Worm (Caenorhabditis elegans): ENCODE results near the gene egli-1.

egli-1 gene

DNA sequence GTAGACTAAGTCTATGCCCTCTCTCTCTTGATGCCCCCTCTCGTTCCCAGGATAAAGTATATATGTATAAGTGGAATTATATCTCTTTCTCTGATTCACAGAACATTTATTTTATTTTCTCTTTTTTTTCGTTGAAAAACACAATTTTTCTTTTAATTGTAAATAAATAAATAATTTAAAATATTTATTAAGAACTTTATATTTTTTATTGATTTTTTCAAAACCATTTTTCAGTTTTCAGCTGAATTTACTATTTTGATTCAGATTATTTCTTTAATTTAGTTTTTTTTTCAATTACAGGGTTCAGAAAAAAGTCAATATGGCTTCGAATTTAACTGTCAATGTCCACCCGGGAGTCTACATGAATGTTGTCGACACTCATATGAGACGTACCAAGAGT is 7.6 kb downstream of the egli-1 start, which contains the start of gene eif-3.F:
eif-3.F (plus strand) TSS at position 301 of the 400 bp plus-strand sequence.
- no peak for TF ChIP-seq nhr-237 (tag; optimal IDR thresholded peaks at IDR 0.05)

DNA sequence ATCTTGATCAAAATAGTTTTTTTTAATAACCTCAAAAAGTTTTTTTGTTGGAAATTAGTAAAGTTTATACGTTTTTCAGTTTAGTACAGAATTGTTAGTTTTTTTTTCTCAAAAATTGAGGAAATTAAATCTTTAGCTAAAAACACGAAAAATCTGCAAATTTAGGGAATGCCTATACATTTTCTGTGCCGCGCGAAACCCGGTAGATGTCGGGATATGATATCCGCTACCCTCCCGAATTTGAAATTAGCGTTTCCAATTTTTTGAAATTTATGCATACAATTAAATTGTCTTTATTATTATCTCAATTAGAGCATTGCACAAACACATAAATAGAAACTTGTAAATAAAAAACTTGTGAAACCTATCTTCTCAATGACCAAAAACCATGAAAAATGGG is 9.3 kb downstream of the egli-1 start:
- TF ChIP-seq zip-8 (tag; optimal IDR thresholded peaks at IDR 0.05) (no peak), flh-1 (GFP tag; optimal IDR thresholded peaks at IDR 0.05) (no peak), M03D4.4 (tag; optimal IDR thresholded peaks at IDR 0.05) (no peak), mep-1 (tag; optimal IDR thresholded peaks at IDR 0.05) (no peak), ces-1 (GFP tag; optimal IDR thresholded peaks at IDR 0.05) (no peak), unc-120 (tag; optimal IDR thresholded peaks at IDR 0.05; ENCODE audit: poor library complexity, severe bottlenecking) (no peak), lin-32 (GFP tag; optimal IDR thresholded peaks at IDR 0.05) (no peak), elt-1 (tag; optimal IDR thresholded peaks at IDR 0.05; ENCODE audit: borderline replicate concordance, insufficient read depth) (no peak), ceh-83 (GFP tag; optimal IDR thresholded peaks at IDR 0.05) (no peak), nhr-12 (tag; optimal IDR thresholded peaks at IDR 0.05) (no peak), drap-1 (GFP tag; optimal IDR thresholded peaks at IDR 0.05) (no peak)

DNA sequence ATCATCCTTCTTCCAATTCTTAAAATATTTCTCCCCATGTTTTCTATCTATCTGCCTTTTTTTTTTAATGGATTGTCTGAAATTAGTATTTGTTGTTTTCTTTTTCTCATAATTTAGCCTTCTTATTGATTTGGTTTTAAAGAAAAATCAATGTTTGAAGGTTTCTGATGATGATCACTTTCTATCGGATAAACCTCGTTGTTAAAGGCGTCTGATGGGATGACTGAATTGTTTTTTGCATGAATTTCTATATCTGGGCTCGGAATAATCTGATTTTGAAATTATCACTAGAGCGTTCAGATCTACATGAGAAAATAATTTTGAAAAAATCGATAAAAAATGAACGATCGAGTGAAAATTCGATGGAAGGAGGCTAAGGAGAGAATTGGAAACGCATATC is 10.0 kb downstream of the egli-1 start, which contains the start of gene scp-1:
scp-1 (plus strand) TSS at position 301 of the 400 bp plus-strand sequence.
- no peak for TF ChIP-seq unc-62 (GFP tag; optimal IDR thresholded peaks at IDR 0.05)
- TF ChIP-seq ceh-39 (tag; optimal IDR thresholded peaks at IDR 0.05) = no peak
- TF ChIP-seq ces-1 (GFP tag; optimal IDR thresholded peaks at IDR 0.05) = no peak

DNA sequence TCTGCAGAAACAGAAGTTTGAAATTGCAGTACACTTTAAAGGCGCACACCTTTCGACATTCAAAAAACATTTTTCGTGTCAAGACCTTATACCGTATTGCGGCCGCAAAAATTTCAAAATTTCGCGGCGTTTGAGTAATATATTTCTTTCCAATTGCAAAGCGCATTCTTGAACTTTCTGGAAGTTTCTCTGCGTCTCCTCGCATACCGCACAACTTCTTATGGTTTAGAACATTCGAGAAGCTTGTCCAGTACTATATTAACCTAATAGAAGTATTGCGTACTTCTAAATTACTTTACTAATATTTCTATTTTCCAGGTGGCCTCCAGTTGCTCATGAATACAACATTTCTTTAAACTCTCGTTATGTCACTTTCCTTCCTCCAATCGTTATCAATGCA is 12.9 kb downstream of the egli-1 start:
- no peak for TF ChIP-seq unc-120 (tag; optimal IDR thresholded peaks at IDR 0.05; ENCODE audit: poor library complexity, severe bottlenecking)
- TF ChIP-seq cnd-1 (tag; optimal IDR thresholded peaks at IDR 0.05) = no peak

DNA sequence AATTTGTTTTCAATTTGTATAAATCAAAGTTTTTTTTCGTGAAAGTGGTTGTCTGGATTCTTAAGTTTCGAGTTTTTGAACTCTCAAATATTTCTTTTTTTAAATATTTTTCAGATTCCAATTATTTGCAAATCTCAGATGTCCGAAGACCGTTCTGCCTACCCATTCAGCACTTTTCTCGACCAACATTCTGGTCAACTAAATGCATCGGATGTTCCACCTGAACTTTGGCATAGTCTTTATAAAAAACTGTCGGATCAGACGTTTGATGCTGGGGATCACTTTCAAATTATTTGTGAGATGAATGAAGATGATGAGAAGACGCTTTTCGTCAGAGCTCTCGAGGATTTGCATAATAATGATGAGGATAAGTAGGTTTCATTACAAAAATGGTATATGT is 15.1 kb downstream of the egli-1 start, which contains the start of gene ttll-12:
ttll-12 (plus strand) TSS at position 139 of the 400 bp plus-strand sequence.
- TF ChIP-seq tbx-8 (GFP tag; optimal IDR thresholded peaks at IDR 0.05) (no peak), unc-120 (tag; optimal IDR thresholded peaks at IDR 0.05; ENCODE audit: poor library complexity, severe bottlenecking) (no peak), sptf-1 (tag; optimal IDR thresholded peaks at IDR 0.05) (no peak), nhr-28 (tag; optimal IDR thresholded peaks at IDR 0.05) (no peak), lin-32 (GFP tag; optimal IDR thresholded peaks at IDR 0.05) (no peak), unc-62 (GFP tag; optimal IDR thresholded peaks at IDR 0.05) (no peak), bed-3 (GFP tag; optimal IDR thresholded peaks at IDR 0.05) (no peak), hlh-1 (tag; optimal IDR thresholded peaks at IDR 0.05) (no peak), unc-39 (tag; optimal IDR thresholded peaks at IDR 0.05) (no peak), nhr-237 (tag; optimal IDR thresholded peaks at IDR 0.05) (no peak), ceh-39 (tag; optimal IDR thresholded peaks at IDR 0.05) (no peak), sem-2 (GFP tag; optimal IDR thresholded peaks at IDR 0.05) (no peak), zip-8 (tag; optimal IDR thresholded peaks at IDR 0.05) (no peak), cnd-1 (tag; optimal IDR thresholded peaks at IDR 0.05) (no peak), nhr-2 (tag; optimal IDR thresholded peaks at IDR 0.05) (no peak), elt-1 (tag; optimal IDR thresholded peaks at IDR 0.05; ENCODE audit: borderline replicate concordance, insufficient read depth) (no peak), pha-4 (tag; optimal IDR thresholded peaks at IDR 0.05) (no peak), ceh-43 (GFP tag; optimal IDR thresholded peaks at IDR 0.05) (no peak), M03D4.4 (tag; optimal IDR thresholded peaks at IDR 0.05) (no peak)

DNA sequence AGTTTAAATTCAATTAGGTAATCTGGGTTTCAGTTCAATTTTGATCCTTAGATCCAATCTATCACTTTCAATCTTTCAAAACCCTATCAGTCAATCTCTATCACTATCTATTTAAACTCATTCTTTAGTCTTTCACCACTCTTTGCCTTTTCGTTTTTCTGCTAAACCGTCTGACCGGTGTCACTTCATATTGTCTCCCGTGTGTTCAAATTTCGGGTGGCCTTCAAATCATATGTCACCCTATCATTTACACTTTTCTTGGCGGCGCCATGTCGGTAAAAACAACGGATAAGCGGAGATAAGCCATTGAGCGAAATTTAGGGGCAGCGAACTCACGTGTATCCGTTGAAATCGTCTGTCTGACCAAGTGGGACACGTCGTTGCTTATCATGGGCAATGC is 20.2 kb downstream of the egli-1 start:
- no peak for TF ChIP-seq mep-1 (tag; optimal IDR thresholded peaks at IDR 0.05)
- no peak for TF ChIP-seq ceh-39 (tag; optimal IDR thresholded peaks at IDR 0.05)
- no peak for TF ChIP-seq flh-1 (GFP tag; optimal IDR thresholded peaks at IDR 0.05)
- peak; percentile 20 for TF ChIP-seq elt-3 (tag; optimal IDR thresholded peaks at IDR 0.05)
- no peak for TF ChIP-seq nhr-2 (tag; optimal IDR thresholded peaks at IDR 0.05)
- no peak for TF ChIP-seq elt-1 (tag; optimal IDR thresholded peaks at IDR 0.05; ENCODE audit: borderline replicate concordance, insufficient read depth)

DNA sequence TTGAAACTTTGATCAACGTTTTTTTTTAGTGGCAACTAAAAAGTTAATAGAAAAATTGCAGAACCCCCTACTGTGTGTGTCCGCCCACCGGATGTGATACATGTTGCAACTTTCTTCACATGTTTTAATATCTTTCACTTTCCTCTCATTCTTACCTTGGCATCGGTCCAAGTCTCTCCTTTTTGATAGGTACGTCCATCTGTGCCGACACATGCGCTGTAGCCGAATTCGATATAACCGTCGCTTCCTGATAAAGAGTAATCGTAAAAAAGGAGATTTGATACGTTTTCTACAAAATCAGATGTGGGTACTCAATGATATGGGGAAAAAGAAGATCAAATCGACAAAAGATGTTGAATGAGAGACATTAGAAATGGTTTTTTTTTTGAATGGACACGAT is 21.4 kb downstream of the egli-1 start:
- TF ChIP-seq unc-120 (tag; optimal IDR thresholded peaks at IDR 0.05; ENCODE audit: poor library complexity, severe bottlenecking) = no peak
- no peak for TF ChIP-seq ces-1 (GFP tag; optimal IDR thresholded peaks at IDR 0.05)
- no peak for TF ChIP-seq unc-39 (tag; optimal IDR thresholded peaks at IDR 0.05)
- TF ChIP-seq lsy-2 (tag; optimal IDR thresholded peaks at IDR 0.05) = no peak
- no peak for TF ChIP-seq unc-62 (GFP tag; optimal IDR thresholded peaks at IDR 0.05)
- TF ChIP-seq pha-4 (tag; optimal IDR thresholded peaks at IDR 0.05) = no peak
- TF ChIP-seq nhr-237 (tag; optimal IDR thresholded peaks at IDR 0.05) = no peak
- no peak for TF ChIP-seq bed-3 (GFP tag; optimal IDR thresholded peaks at IDR 0.05)
- no peak for TF ChIP-seq zip-8 (tag; optimal IDR thresholded peaks at IDR 0.05)
- no peak for TF ChIP-seq nhr-12 (tag; optimal IDR thresholded peaks at IDR 0.05)
- TF ChIP-seq nhr-28 (tag; optimal IDR thresholded peaks at IDR 0.05) = no peak
- TF ChIP-seq lin-13 (tag; optimal IDR thresholded peaks at IDR 0.05) = no peak
- TF ChIP-seq elt-3 (tag; optimal IDR thresholded peaks at IDR 0.05) = no peak
- TF ChIP-seq nhr-76 (tag; optimal IDR thresholded peaks at IDR 0.05) = no peak
- no peak for TF ChIP-seq sem-2 (GFP tag; optimal IDR thresholded peaks at IDR 0.05)
- no peak for TF ChIP-seq nhr-2 (tag; optimal IDR thresholded peaks at IDR 0.05)
- TF ChIP-seq ceh-39 (tag; optimal IDR thresholded peaks at IDR 0.05) = no peak
